Fruit fly (Drosophila melanogaster): ENCODE results near the gene Fer1HCH.

dm6 chr3R:30393909-30394308 is 5.9 kb upstream of the Fer1HCH start:
- TF ChIP-seq CG14711 (tag; optimal IDR thresholded peaks at IDR 0.05) = no peak
- no peak for TF ChIP-seq CG11617 (GFP tag; optimal IDR thresholded peaks at IDR 0.05)
- no peak for TF ChIP-seq Mnt (GFP tag; optimal IDR thresholded peaks at IDR 0.05)
- no peak for TF ChIP-seq CG7045 (GFP tag; optimal IDR thresholded peaks at IDR 0.05)
- TF ChIP-seq Hr96 (GFP tag; optimal IDR thresholded peaks at IDR 0.05) = no peak
- TF ChIP-seq pad (GFP tag; optimal IDR thresholded peaks at IDR 0.05) = no peak
- TF ChIP-seq cic (GFP tag; optimal IDR thresholded peaks at IDR 0.05) = no peak
- no peak for TF ChIP-seq CG1620 (GFP tag; optimal IDR thresholded peaks at IDR 0.05)
- TF ChIP-seq tj (GFP tag; optimal IDR thresholded peaks at IDR 0.05) = no peak
- no peak for TF ChIP-seq kay (GFP tag; ENCODE audit: borderline replicate concordance)
- TF ChIP-seq cnc (optimal IDR thresholded peaks at IDR 0.05) = no peak
- TF ChIP-seq bab1 (GFP tag; optimal IDR thresholded peaks at IDR 0.05) = no peak
- no peak for TF ChIP-seq CG33017 (tag; optimal IDR thresholded peaks at IDR 0.05)
- no peak for TF ChIP-seq Clk (GFP tag; optimal IDR thresholded peaks at IDR 0.05)
